Fruit fly (Drosophila melanogaster) whole organism, embryonic: Measurements from ENCODE around the gene Neurl4.

Source experiments
- B-H1 ChIP-seq: fragments of 200-800 bp; sonication (Bioruptor generic); IDR thresholded peaks from 3 replicates; pipeline ENCODE4 v1.3.6; 2022; ENCODE audit warnings: missing biosample characterization, missing genetic modification characterization
- CG10267 ChIP-seq: fragments of 200-800 bp; sonication (Bioruptor generic); optimal IDR thresholded peaks from 2 replicates; lab custom pipeline; 2018; ENCODE audit warnings: missing biosample characterization, mild to moderate bottlenecking, missing genetic modification characterization, moderate library complexity
- CG10979 ChIP-seq: fragments of 200-800 bp; sonication (Bioruptor generic); optimal IDR thresholded peaks from 2 replicates; lab custom pipeline; 2018; ENCODE audit warnings: missing biosample characterization, mild to moderate bottlenecking, missing genetic modification characterization, moderate library complexity
- CG12391 ChIP-seq: fragments of 200-800 bp; sonication (Bioruptor generic); optimal IDR thresholded peaks from 3 replicates; lab custom pipeline; 2018; ENCODE audit warnings: missing biosample characterization, mild to moderate bottlenecking, missing genetic modification characterization, moderate library complexity
- CG13287 ChIP-seq: fragments of 200-800 bp; sonication (Bioruptor generic); IDR thresholded peaks from 2 replicates; pipeline ENCODE4 v1.3.6; 2022; ENCODE audit warnings: missing biosample characterization, missing genetic modification characterization; ENCODE audit not compliant: partially characterized antibody
- CG13296 ChIP-seq: fragments of 200-800 bp; sonication (Bioruptor generic); optimal IDR thresholded peaks from 3 replicates; lab custom pipeline; 2018; ENCODE audit warnings: missing biosample characterization, mild to moderate bottlenecking, missing genetic modification characterization
- CG13894 ChIP-seq: fragments of 200-800 bp; sonication (Bioruptor generic); optimal IDR thresholded peaks from 3 replicates; lab custom pipeline; 2018; ENCODE audit warnings: missing biosample characterization, mild to moderate bottlenecking, missing genetic modification characterization, moderate library complexity
- CG17186 ChIP-seq: fragments of 200-800 bp; sonication (Bioruptor generic); optimal IDR thresholded peaks from 3 replicates; lab custom pipeline; 2017; ENCODE audit warnings: missing biosample characterization, missing genetic modification reagents, missing genetic modification characterization
- CG18011 ChIP-seq: fragments of 200-800 bp; sonication (Bioruptor generic); optimal IDR thresholded peaks from 2 replicates; lab custom pipeline; 2017; ENCODE audit warnings: missing biosample characterization, missing genetic modification characterization, mild to moderate bottlenecking, moderate library complexity, missing genotype
- CG18262 ChIP-seq: fragments of 200-800 bp; optimal IDR thresholded peaks from 3 replicates; lab custom pipeline; 2019; ENCODE audit warnings: missing biosample characterization, mild to moderate bottlenecking, missing genetic modification characterization, moderate library complexity
- CG2120 ChIP-seq: fragments of 200-800 bp; sonication (Bioruptor generic); optimal IDR thresholded peaks from 3 replicates; lab custom pipeline; 2016; ENCODE audit warnings: missing biosample characterization, missing genetic modification characterization
- CG2712 ChIP-seq: fragments of 200-800 bp; optimal IDR thresholded peaks from 3 replicates; lab custom pipeline; 2019; ENCODE audit warnings: missing biosample characterization, mild to moderate bottlenecking, missing genetic modification characterization, moderate library complexity
- CG30020 ChIP-seq: fragments of 200-800 bp; optimal IDR thresholded peaks from 2 replicates; lab custom pipeline; 2019; ENCODE audit warnings: missing biosample characterization, mild to moderate bottlenecking, missing genetic modification characterization, moderate library complexity
- CG30431 ChIP-seq: fragments of 200-800 bp; sonication (Bioruptor generic); optimal IDR thresholded peaks from 2 replicates; lab custom pipeline; 2017; ENCODE audit warnings: missing biosample characterization, missing genetic modification characterization
- CG33213 ChIP-seq: fragments of 200-800 bp; sonication (Bioruptor generic); optimal IDR thresholded peaks from 3 replicates; lab custom pipeline; 2016; ENCODE audit warnings: missing biosample characterization, missing genetic modification characterization
- CG3726 ChIP-seq: fragments of 200-800 bp; sonication (Bioruptor generic); IDR thresholded peaks from 3 replicates; pipeline ENCODE4, ENCODE4 v1.3.6; 2022; ENCODE audit warnings: missing biosample characterization, missing genetic modification characterization
- CG3847 ChIP-seq: fragments of 200-800 bp; sonication (Bioruptor generic); IDR thresholded peaks from 2 replicates; pipeline ENCODE4 v1.3.6; 2022; ENCODE audit warnings: missing biosample characterization, missing genetic modification characterization
- CG3995 ChIP-seq: fragments of 200-800 bp; sonication (Bioruptor generic); optimal IDR thresholded peaks from 3 replicates; lab custom pipeline; 2016; ENCODE audit warnings: missing biosample characterization, missing genetic modification characterization
- CG4617 ChIP-seq: fragments of 200-800 bp; sonication (Bioruptor generic); optimal IDR thresholded peaks from 3 replicates; lab custom pipeline; 2016; ENCODE audit warnings: missing biosample characterization, missing genetic modification characterization, borderline replicate concordance
- CG4820 ChIP-seq: fragments of 200-800 bp; sonication (Bioruptor generic); optimal IDR thresholded peaks from 3 replicates; lab custom pipeline; 2016; ENCODE audit warnings: missing biosample characterization, missing genetic modification characterization
- CG7928 ChIP-seq: fragments of 200-800 bp; sonication (Bioruptor generic); optimal IDR thresholded peaks from 2 replicates; lab custom pipeline; 2017; ENCODE audit warnings: missing biosample characterization, mild to moderate bottlenecking, missing genetic modification characterization
- CG9932 ChIP-seq: fragments of 200-800 bp; sonication (Bioruptor generic); IDR thresholded peaks from 2 replicates; pipeline ENCODE4 v1.3.6; 2022; ENCODE audit warnings: missing biosample characterization, missing genetic modification characterization
- CoRest ChIP-seq: fragments of 200-800 bp; sonication (Bioruptor generic); optimal IDR thresholded peaks from 3 replicates; lab custom pipeline; 2018; ENCODE audit warnings: missing biosample characterization, mild to moderate bottlenecking, missing genetic modification characterization, moderate library complexity
- Dll ChIP-seq: fragments of 200-800 bp; sonication (Bioruptor generic); IDR thresholded peaks from 4 replicates; pipeline ENCODE4 v1.3.6; 2022; ENCODE audit warnings: missing biosample characterization, missing genetic modification characterization; ENCODE audit not compliant: partially characterized antibody
- Ets97D ChIP-seq: fragments of 200-800 bp; sonication (Bioruptor generic); optimal IDR thresholded peaks from 3 replicates; lab custom pipeline; 2016; ENCODE audit warnings: missing biosample characterization, missing genetic modification characterization
- Jarid2 ChIP-seq: fragments of 200-800 bp; sonication (Bioruptor generic); optimal IDR thresholded peaks from 3 replicates; lab custom pipeline; 2017; ENCODE audit warnings: mild to moderate bottlenecking, missing biosample characterization, missing genetic modification reagents, missing genetic modification characterization
- Nf-YB ChIP-seq: fragments of 200-800 bp; sonication (Bioruptor generic); optimal IDR thresholded peaks from 3 replicates; lab custom pipeline; 2019; ENCODE audit warnings: missing biosample characterization, mild to moderate bottlenecking, missing genetic modification characterization, moderate library complexity
- Sin3A ChIP-seq: fragments of >200 bp; optimal IDR thresholded peaks from 2 replicates; lab custom pipeline; 2018
- Six4 ChIP-seq: fragments of 200-800 bp; sonication (Bioruptor generic); optimal IDR thresholded peaks from 2 replicates; lab custom pipeline; 2016; ENCODE audit warnings: missing biosample characterization, missing genetic modification characterization
- Sry-δ ChIP-seq: fragments of 200-800 bp; sonication (Bioruptor generic); optimal IDR thresholded peaks from 2 replicates; lab custom pipeline; 2016; ENCODE audit warnings: missing biosample characterization, missing genetic modification characterization
- bbx ChIP-seq: fragments of 200-800 bp; sonication (Bioruptor generic); IDR thresholded peaks from 2 replicates; pipeline ENCODE4 v1.3.6; 2022; ENCODE audit warnings: missing biosample characterization, missing genetic modification characterization; ENCODE audit not compliant: partially characterized antibody
- bowl ChIP-seq: fragments of 200-800 bp; sonication (Bioruptor generic); IDR thresholded peaks from 2 replicates; pipeline ENCODE4 v1.3.6; 2022; ENCODE audit warnings: missing biosample characterization, missing genetic modification characterization
- chif ChIP-seq, 2 experiments: fragments of 200-800 bp; sonication (Bioruptor generic); optimal IDR thresholded peaks; 3 replicates each; lab custom pipeline; 2016; ENCODE audit warnings: missing biosample characterization in 2 of 2, missing genetic modification characterization in 2 of 2
- chm ChIP-seq: fragments of 200-800 bp; sonication (Bioruptor generic); IDR thresholded peaks from 2 replicates; pipeline ENCODE4 v1.3.6; 2022; ENCODE audit warnings: missing biosample characterization, missing genetic modification characterization
- fd96Cb ChIP-seq: fragments of 200-800 bp; sonication (Bioruptor generic); optimal IDR thresholded peaks from 2 replicates; lab custom pipeline; 2018; ENCODE audit warnings: missing biosample characterization, mild to moderate bottlenecking, missing genetic modification characterization, moderate library complexity
- fu2 ChIP-seq: fragments of 200-800 bp; sonication (Bioruptor generic); optimal IDR thresholded peaks from 2 replicates; lab custom pipeline; 2016; ENCODE audit warnings: missing biosample characterization, missing genetic modification characterization
- gcm2 ChIP-seq: fragments of 200-800 bp; sonication (Bioruptor generic); optimal IDR thresholded peaks from 2 replicates; lab custom pipeline; 2016; ENCODE audit warnings: missing biosample characterization, missing genetic modification characterization
- lmd ChIP-seq: fragments of 200-800 bp; sonication (Bioruptor generic); IDR thresholded peaks from 2 replicates; pipeline ENCODE4 v1.3.6; 2022; ENCODE audit warnings: missing biosample characterization, missing genetic modification characterization
- mirr ChIP-seq: fragments of 200-800 bp; sonication (Bioruptor generic); optimal IDR thresholded peaks from 3 replicates; lab custom pipeline; 2018; ENCODE audit warnings: missing biosample characterization, mild to moderate bottlenecking, missing genetic modification characterization
- nmo ChIP-seq: fragments of 200-800 bp; sonication (Bioruptor generic); optimal IDR thresholded peaks from 2 replicates; lab custom pipeline; 2018; ENCODE audit warnings: missing biosample characterization, mild to moderate bottlenecking, missing genetic modification characterization, moderate library complexity
- org-1 ChIP-seq: fragments of 200-800 bp; sonication (Bioruptor generic); optimal IDR thresholded peaks from 2 replicates; lab custom pipeline; 2017; ENCODE audit warnings: missing biosample characterization, missing genetic modification characterization
- p53 ChIP-seq: fragments of 200-800 bp; sonication (Bioruptor generic); optimal IDR thresholded peaks from 2 replicates; lab custom pipeline; 2016; ENCODE audit warnings: missing biosample characterization, missing genetic modification characterization
- pzg ChIP-seq: fragments of 200-800 bp; sonication (Bioruptor generic); optimal IDR thresholded peaks from 3 replicates; lab custom pipeline; 2018; ENCODE audit warnings: missing biosample characterization, mild to moderate bottlenecking, missing genetic modification characterization, moderate library complexity
- repo ChIP-seq: fragments of 200-800 bp; sonication (Bioruptor generic); optimal IDR thresholded peaks from 2 replicates; lab custom pipeline; 2016; ENCODE audit warnings: missing biosample characterization, missing genetic modification characterization
- ro ChIP-seq: fragments of 200-800 bp; sonication (Bioruptor generic); IDR thresholded peaks from 2 replicates; pipeline ENCODE4 v1.3.6; 2022; ENCODE audit warnings: missing biosample characterization, missing genetic modification characterization
- run ChIP-seq: fragments of 200-800 bp; sonication (Bioruptor generic); optimal IDR thresholded peaks from 3 replicates; lab custom pipeline; 2018; ENCODE audit warnings: missing biosample characterization, mild to moderate bottlenecking, missing genetic modification characterization
- sens ChIP-seq: fragments of 200-800 bp; sonication (Bioruptor generic); peaks from one replicate; lab custom pipeline; 2016; ENCODE audit warnings: missing biosample characterization, missing genetic modification characterization
- shn ChIP-seq: fragments of 200-800 bp; sonication (Bioruptor generic); optimal IDR thresholded peaks from 3 replicates; lab custom pipeline; 2016; ENCODE audit warnings: missing biosample characterization, missing genetic modification characterization
- tna ChIP-seq: fragments of 200-800 bp; sonication (Bioruptor generic); IDR thresholded peaks from 2 replicates; pipeline ENCODE4 v1.3.6; 2022; ENCODE audit warnings: missing biosample characterization, missing genetic modification characterization; ENCODE audit not compliant: partially characterized antibody
- yki ChIP-seq: fragments of >200 bp; optimal IDR thresholded peaks from 3 replicates; lab custom pipeline; 2018

Gene Neurl4

dm6 chr3L:14053073-14053643 lies 3.5 kb upstream of the Neurl4 start, which contains the start of the genes CG13484 and Frl (continued):
- no peak for TF ChIP-seq Six4 (GFP tag; lab: Kevin White, UChicago)
- peak; percentile 85 for TF ChIP-seq CG33213 (GFP tag; lab: Kevin White, UChicago)
- peak; percentile 20 for TF ChIP-seq CG18262
- TF ChIP-seq fu2 (GFP tag; lab: Kevin White, UChicago) = peak; percentile 5
- peak; percentile 20 for TF ChIP-seq CG2120 (GFP tag; lab: Kevin White, UChicago)
- no peak for TF ChIP-seq fd96Cb
- peak; percentile 32; the same call in 1 of the 2 replicates for TF ChIP-seq bowl (GFP tag; lab: Robert Waterston, UW)
- peak; percentile 75 for TF ChIP-seq CG3847 (GFP tag; lab: Robert Waterston, UW)
- peak; percentile 78 for TF ChIP-seq CG3995 (GFP tag; lab: Kevin White, UChicago)
- TF ChIP-seq CG13287 = peak; percentile 56; the same call in 1 of the 2 replicates
- TF ChIP-seq CG9932 (GFP tag; lab: Robert Waterston, UW) = peak; percentile 39; the same call in 1 of the 2 replicates
- TF ChIP-seq mirr (GFP tag; lab: Kevin White, UChicago) = peak; percentile 32
- TF ChIP-seq gcm2 = no peak
- no peak for TF ChIP-seq yki (lab: Kevin White, UChicago)
- peak; percentile 96 for TF ChIP-seq CG4617 (GFP tag; lab: Kevin White, UChicago)
- peak; percentile 71 for TF ChIP-seq CG13894 (tag; lab: Kevin White, UChicago)
- no peak for TF ChIP-seq B-H1 (GFP tag; lab: Robert Waterston, UW)
- TF ChIP-seq Sry-δ (GFP tag; lab: Kevin White, UChicago) = peak; percentile 49
- peak; percentile 60 for TF ChIP-seq CG10267
- TF ChIP-seq Sin3A (lab: Kevin White, UChicago) = peak; percentile 82
- TF ChIP-seq Ets97D (GFP tag; lab: Kevin White, UChicago) = peak; percentile 82
- peak; percentile 41 for TF ChIP-seq repo
- no peak for TF ChIP-seq CG30431 (GFP tag; lab: Kevin White, UChicago)
- no peak for TF ChIP-seq CG4820
- TF ChIP-seq CG13296 (GFP tag; lab: Kevin White, UChicago) = no peak
- peak; percentile 35 for TF ChIP-seq CG30020 (tag; lab: Kevin White, UChicago)
- TF ChIP-seq p53 = peak; percentile 30
- TF ChIP-seq CoRest (tag; lab: Kevin White, UChicago) = peak; percentile 48
- TF ChIP-seq tna (GFP tag; lab: Robert Waterston, UW) = 0 out of 2 replicates have a peak, but pooled peaks have one; percentile 29
- no peak for TF ChIP-seq CG3726 (GFP tag; lab: Robert Waterston, UW)
- peak; percentile 49; the same call in 1 of the 4 replicates for TF ChIP-seq Dll
- TF ChIP-seq CG10979 (tag; lab: Kevin White, UChicago) = peak; percentile 25
- peak; percentile 53 for TF ChIP-seq Nf-YB (GFP tag; lab: Kevin White, UChicago)
- TF ChIP-seq lmd = peak; percentile 13; the same call in 1 of the 2 replicates
- peak; percentile 26 for TF ChIP-seq CG7928 (GFP tag; lab: Kevin White, UChicago)
- TF ChIP-seq chif (GFP tag; optimal IDR thresholded peaks at IDR 0.05; lab: Kevin White, UChicago) = peak in 1 of 2 experiments; percentile 15
- TF ChIP-seq org-1 (GFP tag; lab: Kevin White, UChicago) = no peak
- TF ChIP-seq chm (GFP tag; lab: Robert Waterston, UW) = peak; percentile 81
- TF ChIP-seq CG17186 = peak; percentile 96
- TF ChIP-seq CG12391 (tag; lab: Kevin White, UChicago) = peak; percentile 26
- TF ChIP-seq CG2712 (tag; lab: Kevin White, UChicago) = peak; percentile 43
- no peak for TF ChIP-seq CG18011 (GFP tag; lab: Kevin White, UChicago)
- peak; percentile 91 for TF ChIP-seq Jarid2 (GFP tag; lab: Kevin White, UChicago)
- no peak for TF ChIP-seq ro (GFP tag; lab: Robert Waterston, UW)
- TF ChIP-seq shn (GFP tag; lab: Kevin White, UChicago) = no peak
- TF ChIP-seq bbx (GFP tag; lab: Robert Waterston, UW) = peak; percentile 52
- TF ChIP-seq pzg (GFP tag; lab: Kevin White, UChicago) = peak; percentile 99
- TF ChIP-seq nmo (GFP tag; lab: Kevin White, UChicago) = peak; percentile 70
- TF ChIP-seq sens = peak; percentile 72
- TF ChIP-seq run = peak; percentile 1
